Fruit fly (Drosophila melanogaster): Measurements from ENCODE around the gene CG7568.

The CG7568 gene

DNA sequence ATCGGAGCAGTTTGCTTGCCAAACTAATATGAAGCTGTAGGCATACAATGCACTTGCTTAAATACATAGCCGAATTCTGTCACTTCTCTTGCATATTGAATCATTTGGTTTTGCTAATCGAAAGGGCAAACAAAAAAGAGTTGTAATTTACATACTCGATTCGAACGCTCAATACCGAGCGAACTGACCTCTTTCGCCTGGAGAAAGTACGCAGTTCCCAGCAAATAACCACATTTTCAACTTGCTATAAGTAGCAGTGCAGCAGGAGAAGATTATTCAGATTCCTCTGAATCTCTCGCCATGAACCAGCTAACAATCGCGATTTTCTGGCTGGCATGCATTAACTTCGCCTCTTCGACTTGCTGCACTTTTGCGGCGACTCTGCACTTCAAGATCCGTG is 7.5 kb upstream of the CG7568 start, which contains the start of gene Diedel2:
TSS of gene Diedel2 (plus strand) at position 301 of the 400 bp plus-strand sequence.
- no peak for TF ChIP-seq CG14711 (tag; optimal IDR thresholded peaks at IDR 0.05)
- no peak for TF ChIP-seq toe (GFP tag; optimal IDR thresholded peaks at IDR 0.05)
- no peak for TF ChIP-seq pad (GFP tag; optimal IDR thresholded peaks at IDR 0.05)
- no peak for TF ChIP-seq CG33017 (tag; optimal IDR thresholded peaks at IDR 0.05)
- TF ChIP-seq CG1620 (GFP tag; optimal IDR thresholded peaks at IDR 0.05): no peak
- TF ChIP-seq CG7101 (tag; optimal IDR thresholded peaks at IDR 0.05): no peak
- TF ChIP-seq bab1 (GFP tag; optimal IDR thresholded peaks at IDR 0.05): no peak
- TF ChIP-seq Clk (GFP tag; optimal IDR thresholded peaks at IDR 0.05): no peak
- no peak for TF ChIP-seq CG5204 (GFP tag; optimal IDR thresholded peaks at IDR 0.05)
- TF ChIP-seq cnc (optimal IDR thresholded peaks at IDR 0.05): no peak
- no peak for TF ChIP-seq ovo (GFP tag; optimal IDR thresholded peaks at IDR 0.05)
- TF ChIP-seq cic (GFP tag; optimal IDR thresholded peaks at IDR 0.05): no peak
- TF ChIP-seq CG7045 (GFP tag; optimal IDR thresholded peaks at IDR 0.05): no peak
- TF ChIP-seq CG11617 (GFP tag; optimal IDR thresholded peaks at IDR 0.05): no peak
- no peak for TF ChIP-seq Mnt (GFP tag; optimal IDR thresholded peaks at IDR 0.05)
- no peak for TF ChIP-seq Crg-1 (GFP tag; optimal IDR thresholded peaks at IDR 0.05)
- TF ChIP-seq CG12768 (GFP tag; optimal IDR thresholded peaks at IDR 0.05): no peak
- TF ChIP-seq kay (GFP tag; ENCODE audit: borderline replicate concordance): no peak

DNA sequence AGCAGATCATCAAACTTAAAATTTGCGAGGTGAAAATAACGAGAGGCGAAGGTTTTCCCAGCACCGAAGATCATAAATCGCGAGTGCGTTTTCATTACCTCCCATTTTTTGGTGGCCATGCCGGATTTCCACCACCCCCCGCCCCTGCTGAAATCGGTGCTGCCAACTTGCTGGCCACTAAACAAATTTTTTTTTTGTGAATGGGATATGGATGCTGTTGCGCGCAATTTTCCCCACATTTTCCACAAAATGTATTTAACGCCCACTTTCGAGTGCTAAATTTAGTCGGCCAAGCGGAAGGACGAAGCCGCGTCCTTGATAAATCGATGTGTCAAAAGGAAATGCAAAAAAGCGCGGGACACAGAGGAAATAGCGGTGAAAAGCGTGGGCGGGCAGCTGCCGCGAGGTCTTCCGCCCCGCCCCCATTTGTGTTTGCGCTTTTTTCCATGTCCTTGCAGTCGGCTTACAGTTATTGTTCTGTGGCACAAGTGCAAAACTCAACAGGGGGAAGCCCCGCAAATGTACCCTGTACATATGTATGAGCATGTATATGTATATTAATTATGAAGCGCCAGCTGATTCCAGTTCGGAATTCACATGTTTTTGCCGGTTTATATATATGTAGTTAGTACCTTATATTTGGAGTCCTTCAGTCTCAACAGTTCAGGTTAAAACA is 8.4 kb downstream of the CG7568 start:
- TF ChIP-seq toe (GFP tag; optimal IDR thresholded peaks at IDR 0.05): no peak
- TF ChIP-seq Hr96 (GFP tag; optimal IDR thresholded peaks at IDR 0.05): no peak
- TF ChIP-seq tj (GFP tag; optimal IDR thresholded peaks at IDR 0.05): no peak
- no peak for TF ChIP-seq CG14711 (tag; optimal IDR thresholded peaks at IDR 0.05)
- no peak for TF ChIP-seq cic (GFP tag; optimal IDR thresholded peaks at IDR 0.05)
- no peak for TF ChIP-seq CG5204 (GFP tag; optimal IDR thresholded peaks at IDR 0.05)
- TF ChIP-seq CG1620 (GFP tag; optimal IDR thresholded peaks at IDR 0.05): no peak
- no peak for TF ChIP-seq pad (GFP tag; optimal IDR thresholded peaks at IDR 0.05)
- no peak for TF ChIP-seq bab1 (GFP tag; optimal IDR thresholded peaks at IDR 0.05)

DNA sequence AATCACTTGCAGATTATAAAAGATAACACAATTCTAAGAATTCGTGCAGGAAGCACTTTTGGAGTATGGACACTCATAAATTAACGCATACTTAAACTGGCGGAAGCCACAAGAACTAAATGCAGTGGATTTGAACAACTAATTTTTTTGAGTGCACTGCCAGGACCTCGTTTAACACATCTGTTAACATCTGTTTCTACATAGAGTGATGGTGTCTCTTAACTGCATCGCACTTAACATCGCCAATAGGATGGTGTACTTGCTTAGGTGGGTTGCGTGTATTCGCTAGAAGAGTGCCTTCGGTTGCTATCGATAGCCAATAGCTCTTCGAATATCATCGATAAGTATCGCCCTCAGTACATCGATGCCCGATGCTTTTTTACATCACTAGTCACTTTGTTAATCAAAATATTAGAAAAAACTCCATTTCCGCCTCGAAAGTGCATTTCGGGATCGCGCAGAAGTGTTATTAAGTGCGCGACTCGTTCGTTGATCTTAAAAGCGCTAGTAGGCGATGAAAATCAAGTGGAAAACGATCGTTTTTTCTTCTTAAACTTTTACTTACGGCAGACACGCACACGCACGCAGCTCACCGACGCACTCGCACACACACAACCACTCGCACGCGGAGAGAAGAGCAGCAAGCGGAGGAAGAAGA is 9.1 kb downstream of the CG7568 start, which contains the start of gene alph:
TSS of gene alph (plus strand) at position 351 of the 658 bp plus-strand sequence.
- TF ChIP-seq Mnt (GFP tag; optimal IDR thresholded peaks at IDR 0.05) (peak; percentile 28), toe (GFP tag; optimal IDR thresholded peaks at IDR 0.05) (peak; percentile 20), cnc (optimal IDR thresholded peaks at IDR 0.05) (no peak), Hr96 (GFP tag; optimal IDR thresholded peaks at IDR 0.05) (peak; percentile 13)

DNA sequence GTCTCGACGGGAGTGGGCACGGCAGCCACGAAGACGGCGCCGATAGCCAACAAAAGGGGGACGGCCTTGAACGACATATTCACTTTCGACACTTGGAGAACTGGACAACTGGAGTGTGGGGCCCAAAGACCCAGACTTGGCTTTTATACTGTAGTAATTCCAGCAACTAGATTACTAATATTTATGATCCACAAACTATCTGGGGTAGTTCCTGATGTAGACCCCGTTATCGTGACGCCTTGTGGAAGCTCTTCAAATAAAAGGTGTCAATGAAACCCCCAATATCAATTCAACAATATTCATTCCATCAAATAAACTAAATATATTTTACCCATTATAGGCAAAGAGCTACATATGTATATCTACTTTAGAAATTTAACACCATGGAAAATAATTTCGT is 9.9 kb downstream of the CG7568 start, which contains the start of gene CG31041:
TSS of gene CG31041 (minus strand) at position 101 of the 400 bp plus-strand sequence.
- no peak for TF ChIP-seq CG7045 (GFP tag; optimal IDR thresholded peaks at IDR 0.05)
- TF ChIP-seq cnc (optimal IDR thresholded peaks at IDR 0.05): no peak
- no peak for TF ChIP-seq kay (GFP tag; ENCODE audit: borderline replicate concordance)
- no peak for TF ChIP-seq Clk (GFP tag; optimal IDR thresholded peaks at IDR 0.05)
- TF ChIP-seq CG5204 (GFP tag; optimal IDR thresholded peaks at IDR 0.05): no peak
- TF ChIP-seq Crg-1 (GFP tag; optimal IDR thresholded peaks at IDR 0.05): no peak
- no peak for TF ChIP-seq Hr96 (GFP tag; optimal IDR thresholded peaks at IDR 0.05)
- no peak for TF ChIP-seq Mnt (GFP tag; optimal IDR thresholded peaks at IDR 0.05)
- TF ChIP-seq pad (GFP tag; optimal IDR thresholded peaks at IDR 0.05): no peak
- TF ChIP-seq CG11617 (GFP tag; optimal IDR thresholded peaks at IDR 0.05): no peak

DNA sequence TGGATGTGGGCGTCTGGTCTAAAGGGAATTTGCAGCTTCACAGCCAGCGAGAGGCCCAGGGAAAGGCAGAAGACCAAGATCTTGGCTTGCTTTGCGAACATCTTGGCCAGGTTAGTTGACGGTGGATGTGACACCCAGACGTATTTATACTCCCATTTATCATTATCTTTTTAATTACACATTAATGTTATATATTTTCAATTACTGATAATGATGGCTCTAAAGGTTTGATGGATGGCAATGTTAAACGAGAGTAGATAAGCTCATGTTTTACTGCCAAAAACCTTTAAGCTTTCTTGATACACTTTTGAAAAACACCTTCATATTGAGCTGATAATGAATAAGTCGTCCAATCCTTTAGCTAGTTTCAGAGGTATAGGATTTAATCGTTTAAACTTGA is 11.0 kb downstream of the CG7568 start, which contains the start of gene CG11470:
TSS of gene CG11470 (minus strand) at position 101 of the 400 bp plus-strand sequence.
- no peak for TF ChIP-seq CG5204 (GFP tag; optimal IDR thresholded peaks at IDR 0.05)
- no peak for TF ChIP-seq bab1 (GFP tag; optimal IDR thresholded peaks at IDR 0.05)
- TF ChIP-seq Clk (GFP tag; optimal IDR thresholded peaks at IDR 0.05): no peak
- TF ChIP-seq CG7101 (tag; optimal IDR thresholded peaks at IDR 0.05): no peak
- TF ChIP-seq CG7045 (GFP tag; optimal IDR thresholded peaks at IDR 0.05): no peak
- TF ChIP-seq Crg-1 (GFP tag; optimal IDR thresholded peaks at IDR 0.05): no peak
- no peak for TF ChIP-seq CG11617 (GFP tag; optimal IDR thresholded peaks at IDR 0.05)
- TF ChIP-seq ovo (GFP tag; optimal IDR thresholded peaks at IDR 0.05): no peak
- TF ChIP-seq CG14711 (tag; optimal IDR thresholded peaks at IDR 0.05): no peak

DNA sequence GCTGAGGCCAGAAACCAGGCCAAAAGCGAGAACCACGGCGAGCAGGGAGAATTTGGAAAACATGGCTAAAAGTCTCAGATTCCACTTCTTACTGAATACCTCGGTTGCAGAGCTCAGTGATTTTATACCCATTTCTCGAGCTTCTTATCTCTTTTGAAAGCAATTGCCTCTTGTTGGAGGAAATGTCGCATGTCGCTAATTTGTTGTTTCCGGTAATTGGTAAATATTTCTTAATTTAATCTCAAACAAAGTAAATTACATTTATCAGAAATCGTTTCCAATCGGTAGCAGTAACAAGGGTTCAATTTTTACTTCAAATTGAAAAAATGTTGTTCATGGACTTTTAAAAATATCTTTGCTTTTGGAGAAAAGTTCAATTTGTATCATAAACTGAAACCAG is 12.7 kb downstream of the CG7568 start, which contains the start of gene CG7567:
TSS of gene CG7567 (minus strand) at position 101 of the 400 bp plus-strand sequence.
- TF ChIP-seq CG14711 (tag; optimal IDR thresholded peaks at IDR 0.05) (no peak), Clk (GFP tag; optimal IDR thresholded peaks at IDR 0.05) (no peak), Crg-1 (GFP tag; optimal IDR thresholded peaks at IDR 0.05) (no peak), CG11617 (GFP tag; optimal IDR thresholded peaks at IDR 0.05) (no peak), CG7045 (GFP tag; optimal IDR thresholded peaks at IDR 0.05) (no peak), toe (GFP tag; optimal IDR thresholded peaks at IDR 0.05) (no peak), CG33017 (tag; optimal IDR thresholded peaks at IDR 0.05) (no peak), cic (GFP tag; optimal IDR thresholded peaks at IDR 0.05) (no peak), kay (GFP tag; ENCODE audit: borderline replicate concordance) (no peak), CG1620 (GFP tag; optimal IDR thresholded peaks at IDR 0.05) (no peak)

Measured in whole organism, adult.